Fruit fly (Drosophila melanogaster) whole organism, wandering third instar larva: ENCODE results near the gene Zmynd10.

Experiments used
- Abd-B ChIP-seq: fragments of >200 bp; optimal IDR thresholded peaks from 2 replicates; lab custom pipeline; 2017; ENCODE audit warnings: missing biosample characterization, missing genetic modification characterization
- Dfd ChIP-seq: fragments of >200 bp; optimal IDR thresholded peaks from 2 replicates; lab custom pipeline; 2017; ENCODE audit warnings: missing biosample characterization, missing genetic modification characterization
- Hnf4 ChIP-seq: fragments of 200-800 bp; sonication (Bioruptor generic); optimal IDR thresholded peaks from 2 replicates; lab custom pipeline; 2016; ENCODE audit warnings: missing biosample characterization, mild to moderate bottlenecking, missing genetic modification characterization
- Hr78 ChIP-seq: fragments of >200 bp; optimal IDR thresholded peaks from 2 replicates; lab custom pipeline; 2017; ENCODE audit warnings: missing biosample characterization, missing genetic modification characterization
- Myc ChIP-seq: fragments of >200 bp; optimal IDR thresholded peaks from 2 replicates; lab custom pipeline; 2017
- Sp1 ChIP-seq: fragments of 200-800 bp; sonication (Bioruptor generic); optimal IDR thresholded peaks from 3 replicates; lab custom pipeline; 2019; ENCODE audit warnings: missing biosample characterization, mild to moderate bottlenecking, missing genetic modification characterization, moderate library complexity
- dmrt93B ChIP-seq: fragments of 200-800 bp; sonication (Bioruptor generic); optimal IDR thresholded peaks from 2 replicates; lab custom pipeline; 2018; ENCODE audit warnings: missing biosample characterization, mild to moderate bottlenecking, missing genetic modification characterization
- h ChIP-seq: fragments of 200-800 bp; sonication (Bioruptor generic); optimal IDR thresholded peaks from 3 replicates; lab custom pipeline; 2016; ENCODE audit warnings: missing biosample characterization, mild to moderate bottlenecking, missing genetic modification characterization
- pan ChIP-seq: fragments of >200 bp; optimal IDR thresholded peaks from 2 replicates; lab custom pipeline; 2017
- psq ChIP-seq: fragments of 200-800 bp; sonication (Bioruptor generic); optimal IDR thresholded peaks from 3 replicates; lab custom pipeline; 2017; ENCODE audit warnings: missing biosample characterization, mild to moderate bottlenecking, missing genetic modification characterization, moderate library complexity
- rgr ChIP-seq: fragments of 200-800 bp; sonication (Bioruptor generic); optimal IDR thresholded peaks from 3 replicates; lab custom pipeline; 2016; ENCODE audit warnings: missing biosample characterization, mild to moderate bottlenecking, missing genetic modification characterization
- sage ChIP-seq: fragments of 200-800 bp; sonication (Bioruptor generic); optimal IDR thresholded peaks from 2 replicates; lab custom pipeline; 2016; ENCODE audit warnings: missing biosample characterization, mild to moderate bottlenecking, missing genetic modification characterization
- usp ChIP-seq: fragments of >200 bp; optimal IDR thresholded peaks from 2 replicates; lab custom pipeline; 2017; ENCODE audit warnings: missing biosample characterization, missing genetic modification characterization
- woc ChIP-seq: sonication (Bioruptor generic); optimal IDR thresholded peaks from 2 replicates; lab custom pipeline; 2016; ENCODE audit warnings: missing biosample characterization, mild to moderate bottlenecking, missing genetic modification characterization

DNA sequence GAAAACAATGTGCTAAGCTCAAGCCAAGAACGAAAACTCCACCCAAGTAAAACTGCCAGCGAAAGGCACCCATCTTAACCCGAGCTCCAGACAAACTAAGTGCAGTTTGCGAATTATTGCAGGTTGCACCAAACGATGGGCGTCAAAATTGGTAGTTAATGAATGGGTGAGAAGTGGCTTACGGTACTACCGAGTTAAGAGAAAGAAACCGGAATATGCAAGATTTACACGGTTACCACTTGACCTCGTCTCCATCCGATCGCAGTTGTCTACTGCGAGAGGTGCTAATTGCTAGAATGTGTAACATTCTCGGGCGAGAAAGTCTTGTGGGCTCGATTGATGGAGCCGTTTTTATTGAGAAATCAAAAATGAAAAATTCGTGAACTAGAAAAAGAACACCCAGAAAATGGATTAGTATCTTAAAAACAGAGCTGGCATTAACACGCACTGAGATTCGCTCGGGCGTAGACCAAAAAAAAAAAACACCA lies 35.1 kb upstream of the Zmynd10 start, which contains the start of the genes CG14115 and CG34428:
- TF ChIP-seq pan: no peak
- no peak for TF ChIP-seq Hnf4 (GFP tag; lab: Kevin White, UChicago)
- no peak for TF ChIP-seq woc (GFP tag; lab: Kevin White, UChicago)
- no peak for TF ChIP-seq usp (GFP tag; lab: Kevin White, UChicago)
- TF ChIP-seq Hr78: no peak
- no peak for TF ChIP-seq dmrt93B
- TF ChIP-seq Sp1 (GFP tag; lab: Kevin White, UChicago): no peak
- TF ChIP-seq Abd-B (GFP tag; lab: Kevin White, UChicago): no peak
- no peak for TF ChIP-seq psq (GFP tag; lab: Kevin White, UChicago)
- TF ChIP-seq h (GFP tag; lab: Kevin White, UChicago): no peak
- TF ChIP-seq rgr (GFP tag; lab: Kevin White, UChicago): no peak
- TF ChIP-seq Myc: no peak
- TF ChIP-seq sage (GFP tag; lab: Kevin White, UChicago): no peak
- TF ChIP-seq Dfd (GFP tag; lab: Kevin White, UChicago): no peak
